Worm (Caenorhabditis elegans): ENCODE results near the gene stip-1.

stip-1 gene

DNA sequence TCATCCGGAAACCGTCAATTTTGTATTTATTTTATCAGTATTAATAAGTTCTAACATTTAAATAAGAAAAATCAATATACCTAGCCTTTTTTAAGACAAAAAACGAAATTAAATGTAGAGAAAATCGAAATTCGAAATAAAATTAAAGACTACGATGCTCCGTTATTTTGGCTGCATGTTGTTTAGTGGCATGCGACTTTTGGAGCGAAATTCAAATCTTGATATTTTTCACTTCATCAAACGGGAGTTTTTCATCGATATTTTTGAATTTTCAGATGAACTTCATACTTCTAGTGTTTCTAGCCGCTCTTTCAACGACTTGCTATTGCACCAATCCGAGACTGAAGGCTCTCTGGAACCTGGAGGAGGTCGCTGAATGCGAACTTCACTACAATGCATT, 675 bp upstream of the stip-1 start, which contains the start of gene C07E3.9 (continued):
- no peak for TF ChIP-seq snpc-4 (tag; optimal IDR thresholded peaks at IDR 0.05)
- TF ChIP-seq lin-15B (tag; optimal IDR thresholded peaks at IDR 0.05), result peak; percentile 41
- no peak for TF ChIP-seq lin-39 (tag; optimal IDR thresholded peaks at IDR 0.05)
- no peak for TF ChIP-seq unc-98 (GFP tag; IDR thresholded peaks at IDR 0.05)
- TF ChIP-seq ztf-4 (tag; optimal IDR thresholded peaks at IDR 0.05), result no peak
- TF ChIP-seq sptf-1 (tag; optimal IDR thresholded peaks at IDR 0.05), result no peak
- no peak for TF ChIP-seq alr-1 (tag; optimal IDR thresholded peaks at IDR 0.05; ENCODE audit: borderline replicate concordance)
- peak; percentile 39 for TF ChIP-seq rnt-1 (tag; optimal IDR thresholded peaks at IDR 0.05)
- TF ChIP-seq aly-2 (tag; optimal IDR thresholded peaks at IDR 0.05), result no peak
- no peak for TF ChIP-seq tlp-1 (tag; optimal IDR thresholded peaks at IDR 0.05)
- TF ChIP-seq pqm-1 (tag; optimal IDR thresholded peaks at IDR 0.05), result no peak
- TF ChIP-seq lin-35 (GFP tag; optimal IDR thresholded peaks at IDR 0.05), result peak; percentile 94 to 98
- no peak for TF ChIP-seq nhr-28 (tag; optimal IDR thresholded peaks at IDR 0.05)
- peak in 1 of 6 experiments; percentile 21 for TF ChIP-seq elt-3 (tag; optimal IDR thresholded peaks at IDR 0.05)
- TF ChIP-seq nhr-71 (tag; optimal IDR thresholded peaks at IDR 0.05), result peak; percentile 11
- peak; percentile 28 for TF ChIP-seq skn-1 (tag; optimal IDR thresholded peaks at IDR 0.05)
- no peak for TF ChIP-seq hpl-2 (GFP tag; optimal IDR thresholded peaks at IDR 0.05)
- TF ChIP-seq ceh-90 (tag; optimal IDR thresholded peaks at IDR 0.05), result no peak
- TF ChIP-seq fkh-4 (tag; optimal IDR thresholded peaks at IDR 0.05; ENCODE audit: borderline replicate concordance), result no peak
- no peak for TF ChIP-seq swsn-7 (tag; optimal IDR thresholded peaks at IDR 0.05)
- peak; percentile 18 for TF ChIP-seq blmp-1 (tag; optimal IDR thresholded peaks at IDR 0.05)
- no peak for TF ChIP-seq unc-30 (tag; optimal IDR thresholded peaks at IDR 0.05)
- TF ChIP-seq nhr-47 (tag; optimal IDR thresholded peaks at IDR 0.05), result no peak
- TF ChIP-seq mep-1 (tag; optimal IDR thresholded peaks at IDR 0.05), result no peak
- TF ChIP-seq C04F5.9 (tag; optimal IDR thresholded peaks at IDR 0.05), result no peak
- no peak for TF ChIP-seq ceh-8 (GFP tag; optimal IDR thresholded peaks at IDR 0.05)
- no peak for TF ChIP-seq efl-3 (GFP tag; optimal IDR thresholded peaks at IDR 0.05)
- TF ChIP-seq nhr-20 (tag; optimal IDR thresholded peaks at IDR 0.05), result peak; percentile 20
- TF ChIP-seq nhr-76 (tag; optimal IDR thresholded peaks at IDR 0.05), result no peak
- no peak for TF ChIP-seq zip-4 (GFP tag; optimal IDR thresholded peaks at IDR 0.05)
- no peak for TF ChIP-seq pag-3 (tag; optimal IDR thresholded peaks at IDR 0.05; ENCODE audit: borderline replicate concordance, insufficient read depth)
- TF ChIP-seq aha-1 (tag; optimal IDR thresholded peaks at IDR 0.05), result no peak
- no peak for TF ChIP-seq irx-1 (tag; optimal IDR thresholded peaks at IDR 0.05)
- TF ChIP-seq mef-2 (tag; optimal IDR thresholded peaks at IDR 0.05), result no peak
- TF ChIP-seq isw-1 (GFP tag; IDR thresholded peaks at IDR 0.05), result 0 out of 2 replicates have a peak, but pooled peaks have one; percentile 8
- no peak for TF ChIP-seq hlh-17 (GFP tag; optimal IDR thresholded peaks at IDR 0.05; ENCODE audit: borderline replicate concordance)
- TF ChIP-seq tbx-2 (tag; optimal IDR thresholded peaks at IDR 0.05), result no peak
- no peak for TF ChIP-seq ceh-63 (GFP tag; optimal IDR thresholded peaks at IDR 0.05)
- TF ChIP-seq mdl-1 (tag; optimal IDR thresholded peaks at IDR 0.05), result no peak
- TF ChIP-seq mab-9 (GFP tag; IDR thresholded peaks at IDR 0.05), result peak; percentile 39; the same call in 1 of the 2 replicates
- TF ChIP-seq pax-3 (tag; optimal IDR thresholded peaks at IDR 0.05), result no peak
- peak; percentile 27 to 81 for TF ChIP-seq lsy-2 (tag; optimal IDR thresholded peaks at IDR 0.05)
- TF ChIP-seq nhr-90 (tag; optimal IDR thresholded peaks at IDR 0.05; ENCODE audit: poor library complexity), result no peak
- no peak for TF ChIP-seq lin-13 (GFP tag; optimal IDR thresholded peaks at IDR 0.05)
- no peak for TF ChIP-seq nhr-12 (tag; optimal IDR thresholded peaks at IDR 0.05)
- no peak for TF ChIP-seq fkh-8 (tag; optimal IDR thresholded peaks at IDR 0.05)
- no peak for TF ChIP-seq nhr-85 (tag)
- peak; percentile 33 for TF ChIP-seq F16B12.6 (tag; optimal IDR thresholded peaks at IDR 0.05)
- peak; percentile 41 for TF ChIP-seq C16A3.4 (tag; optimal IDR thresholded peaks at IDR 0.05)
- no peak for TF ChIP-seq unc-62 (GFP tag; optimal IDR thresholded peaks at IDR 0.05)
- TF ChIP-seq ceh-82 (tag; optimal IDR thresholded peaks at IDR 0.05), result peak in 2 of 3 experiments; percentile 23 to 24
- no peak for TF ChIP-seq ets-5 (GFP tag; IDR thresholded peaks at IDR 0.05)
- TF ChIP-seq zag-1 (tag; optimal IDR thresholded peaks at IDR 0.05), result no peak
- no peak for TF ChIP-seq jun-1 (tag; optimal IDR thresholded peaks at IDR 0.05)
